Fruit fly (Drosophila melanogaster): ENCODE data around the gene HP5.

The HP5 gene

dm6 chrX:11454189-11454882 is at the start of gene HP5, which contains the start of gene Evi5:
Gene HP5, plus strand, starts transcription at chrX:11454786.
Gene Evi5, minus strand, starts transcription at chrX:11454386.
- TF ChIP-seq pan (optimal IDR thresholded peaks at IDR 0.05) (no peak), psq (optimal IDR thresholded peaks at IDR 0.05) (no peak), CG8478 (optimal IDR thresholded peaks at IDR 0.05) (no peak), EcR (GFP tag; optimal IDR thresholded peaks at IDR 0.05) (no peak), Dll (optimal IDR thresholded peaks at IDR 0.05) (no peak), usp (GFP tag; optimal IDR thresholded peaks at IDR 0.05) (no peak)

dm6 chrX:11409647-11410046 is 44.9 kb upstream of the HP5 start, which contains the start of gene CG15196:
Gene CG15196, plus strand, starts transcription at chrX:11409947.
- TF ChIP-seq pan (optimal IDR thresholded peaks at IDR 0.05) (no peak), EcR (GFP tag; optimal IDR thresholded peaks at IDR 0.05) (no peak), usp (GFP tag; optimal IDR thresholded peaks at IDR 0.05) (no peak), CG8478 (optimal IDR thresholded peaks at IDR 0.05) (no peak), Dll (optimal IDR thresholded peaks at IDR 0.05) (no peak)

dm6 chrX:11413090-11413489 is 41.5 kb upstream of the HP5 start, which contains the start of gene Gr10b:
Gene Gr10b, minus strand, starts transcription at chrX:11413190.
- TF ChIP-seq EcR (GFP tag; optimal IDR thresholded peaks at IDR 0.05) = no peak
- TF ChIP-seq usp (GFP tag; optimal IDR thresholded peaks at IDR 0.05) = no peak
- no peak for TF ChIP-seq Dll (optimal IDR thresholded peaks at IDR 0.05)
- TF ChIP-seq pan (optimal IDR thresholded peaks at IDR 0.05) = no peak
- TF ChIP-seq psq (optimal IDR thresholded peaks at IDR 0.05) = no peak
- no peak for TF ChIP-seq CG8478 (optimal IDR thresholded peaks at IDR 0.05)

- no peak for TF ChIP-seq psq (optimal IDR thresholded peaks at IDR 0.05)
- TF ChIP-seq Dll (optimal IDR thresholded peaks at IDR 0.05) = no peak
- no peak for TF ChIP-seq EcR (GFP tag; optimal IDR thresholded peaks at IDR 0.05)
- no peak for TF ChIP-seq CG8478 (optimal IDR thresholded peaks at IDR 0.05)
- TF ChIP-seq usp (GFP tag; optimal IDR thresholded peaks at IDR 0.05) = no peak
- no peak for TF ChIP-seq pan (optimal IDR thresholded peaks at IDR 0.05)
Observed at dm6 chrX:11417322-11417721, 37.3 kb upstream of the HP5 start, which contains the start of the genes Gr10a and Or10a. Gene Gr10a, minus strand, starts transcription at chrX:11417422. Gene Or10a, minus strand, starts transcription at chrX:11417422.

- TF ChIP-seq psq (optimal IDR thresholded peaks at IDR 0.05) (no peak), usp (GFP tag; optimal IDR thresholded peaks at IDR 0.05) (no peak), CG8478 (optimal IDR thresholded peaks at IDR 0.05) (no peak), Dll (optimal IDR thresholded peaks at IDR 0.05) (no peak), pan (optimal IDR thresholded peaks at IDR 0.05) (no peak), EcR (GFP tag; optimal IDR thresholded peaks at IDR 0.05) (no peak)
Observed at dm6 chrX:11419212-11419611, 35.4 kb upstream of the HP5 start.

dm6 chrX:11419962-11420361 is 34.6 kb upstream of the HP5 start:
- no peak for TF ChIP-seq usp (GFP tag; optimal IDR thresholded peaks at IDR 0.05)
- no peak for TF ChIP-seq psq (optimal IDR thresholded peaks at IDR 0.05)
- TF ChIP-seq CG8478 (optimal IDR thresholded peaks at IDR 0.05) = no peak
- TF ChIP-seq pan (optimal IDR thresholded peaks at IDR 0.05) = no peak
- TF ChIP-seq Dll (optimal IDR thresholded peaks at IDR 0.05) = no peak
- TF ChIP-seq EcR (GFP tag; optimal IDR thresholded peaks at IDR 0.05) = no peak

dm6 chrX:11420752-11421396 is 33.7 kb upstream of the HP5 start:
- TF ChIP-seq Dll (optimal IDR thresholded peaks at IDR 0.05) (no peak), psq (optimal IDR thresholded peaks at IDR 0.05) (no peak), CG8478 (optimal IDR thresholded peaks at IDR 0.05) (no peak), pan (optimal IDR thresholded peaks at IDR 0.05) (no peak), usp (GFP tag; optimal IDR thresholded peaks at IDR 0.05) (no peak), EcR (GFP tag; optimal IDR thresholded peaks at IDR 0.05) (no peak)

- TF ChIP-seq psq (optimal IDR thresholded peaks at IDR 0.05) (no peak), CG8478 (optimal IDR thresholded peaks at IDR 0.05) (no peak), pan (optimal IDR thresholded peaks at IDR 0.05) (no peak), usp (GFP tag; optimal IDR thresholded peaks at IDR 0.05) (no peak), Dll (optimal IDR thresholded peaks at IDR 0.05) (no peak), EcR (GFP tag; optimal IDR thresholded peaks at IDR 0.05) (no peak)
Observed at dm6 chrX:11422071-11422470, 32.5 kb upstream of the HP5 start.

- TF ChIP-seq usp (GFP tag; optimal IDR thresholded peaks at IDR 0.05) (no peak), pan (optimal IDR thresholded peaks at IDR 0.05) (no peak), psq (optimal IDR thresholded peaks at IDR 0.05) (no peak), EcR (GFP tag; optimal IDR thresholded peaks at IDR 0.05) (no peak), CG8478 (optimal IDR thresholded peaks at IDR 0.05) (no peak), Dll (optimal IDR thresholded peaks at IDR 0.05) (no peak)
Observed at dm6 chrX:11422532-11422931, 32.1 kb upstream of the HP5 start, which contains the start of gene Gs2. Gene Gs2, plus strand, starts transcription at chrX:11422832.

- TF ChIP-seq Dll (optimal IDR thresholded peaks at IDR 0.05) (no peak), usp (GFP tag; optimal IDR thresholded peaks at IDR 0.05) (no peak), psq (optimal IDR thresholded peaks at IDR 0.05) (no peak), pan (optimal IDR thresholded peaks at IDR 0.05) (no peak), CG8478 (optimal IDR thresholded peaks at IDR 0.05) (no peak)
Observed at dm6 chrX:11423277-11423717, 31.3 kb upstream of the HP5 start.

dm6 chrX:11424512-11424911 is 30.1 kb upstream of the HP5 start:
- TF ChIP-seq usp (GFP tag; optimal IDR thresholded peaks at IDR 0.05) (no peak), EcR (GFP tag; optimal IDR thresholded peaks at IDR 0.05) (no peak), Dll (optimal IDR thresholded peaks at IDR 0.05) (no peak), pan (optimal IDR thresholded peaks at IDR 0.05) (no peak), CG8478 (optimal IDR thresholded peaks at IDR 0.05) (no peak), psq (optimal IDR thresholded peaks at IDR 0.05) (no peak)

- TF ChIP-seq usp (GFP tag; optimal IDR thresholded peaks at IDR 0.05) (no peak), EcR (GFP tag; optimal IDR thresholded peaks at IDR 0.05) (no peak), psq (optimal IDR thresholded peaks at IDR 0.05) (no peak), CG8478 (optimal IDR thresholded peaks at IDR 0.05) (no peak), Dll (optimal IDR thresholded peaks at IDR 0.05) (no peak), pan (optimal IDR thresholded peaks at IDR 0.05) (no peak)
Observed at dm6 chrX:11425401-11425800, 29.2 kb upstream of the HP5 start.
